Worm (Caenorhabditis elegans) whole organism, L1 larva: ENCODE measurements around the gene C34E10.9.

Experiments
- C16A3.4 ChIP-seq: fragments of 150-350 bp; optimal IDR thresholded peaks from 2 replicates; lab custom pipeline; 2014; ENCODE audit warnings: missing biosample characterization, missing genetic modification characterization
- F16B12.6 ChIP-seq: fragments of 150-350 bp; optimal IDR thresholded peaks from 2 replicates; lab custom pipeline; 2014; ENCODE audit warnings: missing biosample characterization, missing genetic modification characterization
- Y116A8C.19 ChIP-seq: sonication (generic microtip); optimal IDR thresholded peaks from 2 replicates; lab custom pipeline; 2016; ENCODE audit warnings: missing compliant biosample characterization, missing genetic modification characterization, borderline replicate concordance
- aha-1 ChIP-seq: fragments of 150-350 bp; optimal IDR thresholded peaks from 2 replicates; lab custom pipeline; 2014; ENCODE audit warnings: missing biosample characterization, missing genetic modification characterization
- alr-1 ChIP-seq: fragments of 200-800 bp; sonication (Bioruptor generic); optimal IDR thresholded peaks from 2 replicates; lab custom pipeline; 2018; ENCODE audit warnings: borderline replicate concordance, mild to moderate bottlenecking, missing genetic modification characterization, missing compliant biosample characterization
- aly-2 ChIP-seq: fragments of 150-350 bp; optimal IDR thresholded peaks from 2 replicates; lab custom pipeline; 2014; ENCODE audit warnings: missing biosample characterization, missing genetic modification characterization
- ama-1 ChIP-seq: fragments of 150-350 bp; optimal IDR thresholded peaks from 2 replicates; lab custom pipeline; 2014
- blmp-1 ChIP-seq: fragments of 150-350 bp; optimal IDR thresholded peaks from 2 replicates; lab custom pipeline; 2014; ENCODE audit warnings: missing biosample characterization, missing genetic modification characterization
- ceh-8 ChIP-seq: fragments of 200-800 bp; sonication (Bioruptor generic); optimal IDR thresholded peaks from 2 replicates; lab custom pipeline; 2018; ENCODE audit warnings: mild to moderate bottlenecking, missing genetic modification characterization, moderate library complexity, missing compliant biosample characterization
- ceh-82 ChIP-seq, 3 experiments: fragments of 150-350 bp in 1 of 3; sonication (generic microtip) in 2 of 3; optimal IDR thresholded peaks; 2 replicates each; lab custom pipeline; 2014 to 2017; ENCODE audit warnings: missing biosample characterization in 3 of 3, missing genetic modification characterization in 3 of 3
- ces-1 ChIP-seq: fragments of 150-350 bp; optimal IDR thresholded peaks from 2 replicates; lab custom pipeline; 2014; ENCODE audit warnings: missing biosample characterization, missing genetic modification reagents, missing genetic modification characterization
- dpl-1 ChIP-seq, 3 experiments: fragments of 150-350 bp in 2 of 3; sonication (generic microtip) in 1 of 3; optimal IDR thresholded peaks; 2 replicates each; lab custom pipeline; 2014 to 2017; ENCODE audit warnings: missing biosample characterization in 3 of 3, missing genetic modification characterization in 3 of 3, missing genetic modification reagents in 3 of 3
- efl-1 ChIP-seq, 4 experiments: fragments of 150-350 bp; optimal IDR thresholded peaks in 3 of 4; peaks in 1 of 4; 1 replicate in 1 of 4; 2 replicates in 3 of 4; lab custom pipeline; 2014; ENCODE audit warnings: missing biosample characterization in 2 of 4, missing genetic modification characterization in 2 of 4, missing genetic modification reagents in 2 of 4
- egl-13 ChIP-seq: sonication (generic microtip); optimal IDR thresholded peaks from 2 replicates; lab custom pipeline; 2016; ENCODE audit warnings: missing genotype, missing genetic modification reagents, missing genetic modification characterization, missing compliant biosample characterization
- egl-27 ChIP-seq, 2 experiments: fragments of 150-350 bp in 1 of 2; sonication (generic microtip); optimal IDR thresholded peaks; 3 replicates each; lab custom pipeline; 2017 to 2018; ENCODE audit warnings: missing biosample characterization in 2 of 2, missing genetic modification characterization in 2 of 2, missing genetic modification reagents in 2 of 2
- elt-2 ChIP-seq: sonication (generic microtip); optimal IDR thresholded peaks from 2 replicates; lab custom pipeline; 2016; ENCODE audit warnings: missing genetic modification characterization, mild to moderate bottlenecking, inconsistent platforms, missing compliant biosample characterization, missing genetic modification reagents
- elt-3 ChIP-seq, 6 experiments: fragments of 150-350 bp in 1 of 6; sonication (generic microtip); optimal IDR thresholded peaks; 2 replicates each; lab custom pipeline; 2017 to 2018; ENCODE audit warnings: missing biosample characterization in 6 of 6, missing genetic modification characterization in 6 of 6, inconsistent platforms in 1 of 6
- fkh-4 ChIP-seq: sonication (generic microtip); optimal IDR thresholded peaks from 2 replicates; lab custom pipeline; 2016; ENCODE audit warnings: missing compliant biosample characterization, missing genetic modification characterization, borderline replicate concordance
- fkh-8 ChIP-seq: sonication (generic microtip); optimal IDR thresholded peaks from 2 replicates; lab custom pipeline; 2016; ENCODE audit warnings: mild to moderate bottlenecking, missing genetic modification characterization, missing compliant biosample characterization
- grh-1 ChIP-seq: fragments of 200-800 bp; sonication (Bioruptor generic); IDR thresholded peaks from 2 replicates; pipeline ENCODE4 v1.3.6; 2022; ENCODE audit warnings: missing genetic modification reagents, missing genetic modification characterization, missing compliant biosample characterization
- irx-1 ChIP-seq: sonication (generic microtip); optimal IDR thresholded peaks from 2 replicates; lab custom pipeline; 2016; ENCODE audit warnings: missing genetic modification characterization, missing compliant biosample characterization
- lin-13 ChIP-seq: fragments of 150-350 bp; optimal IDR thresholded peaks from 2 replicates; lab custom pipeline; 2014; ENCODE audit warnings: missing biosample characterization, missing genetic modification reagents, missing genetic modification characterization
- lin-14 ChIP-seq: fragments of 200-800 bp; sonication (Bioruptor generic); optimal IDR thresholded peaks from 2 replicates; lab custom pipeline; 2018; ENCODE audit warnings: mild to moderate bottlenecking, missing genetic modification characterization, moderate library complexity, missing compliant biosample characterization
- lin-15B ChIP-seq: fragments of 150-350 bp; sonication (generic microtip); optimal IDR thresholded peaks from 3 replicates; lab custom pipeline; 2014; ENCODE audit warnings: missing biosample characterization, missing genetic modification characterization
- lin-35 ChIP-seq, 2 experiments: fragments of 150-350 bp; optimal IDR thresholded peaks; 2 replicates each; lab custom pipeline; 2014; ENCODE audit warnings: missing biosample characterization in 2 of 2, missing genetic modification characterization in 2 of 2, missing genetic modification reagents in 2 of 2
- lsy-2 ChIP-seq, 2 experiments: fragments of 150-350 bp; optimal IDR thresholded peaks; 2 replicates each; lab custom pipeline; 2014; ENCODE audit warnings: missing biosample characterization in 2 of 2, missing genetic modification characterization in 2 of 2
- mab-9 ChIP-seq: fragments of 200-800 bp; sonication (Bioruptor generic); IDR thresholded peaks from 2 replicates; pipeline ENCODE4 v1.3.6; 2022; ENCODE audit warnings: missing genetic modification reagents, missing genetic modification characterization, missing compliant biosample characterization
- mef-2 ChIP-seq: fragments of 150-350 bp; optimal IDR thresholded peaks from 2 replicates; lab custom pipeline; 2014; ENCODE audit warnings: missing biosample characterization, missing genetic modification characterization
- nhr-11 ChIP-seq: fragments of 150-350 bp; optimal IDR thresholded peaks from 2 replicates; lab custom pipeline; 2014; ENCODE audit warnings: missing biosample characterization, missing genetic modification characterization
- nhr-12 ChIP-seq: sonication (generic microtip); optimal IDR thresholded peaks from 2 replicates; lab custom pipeline; 2017; ENCODE audit warnings: missing biosample characterization, missing genetic modification characterization
- nhr-19 ChIP-seq: fragments of 200-800 bp; sonication (Bioruptor generic); conservative IDR thresholded peaks from 2 replicates; pipeline ENCODE4 v1.3.6; 2022; ENCODE audit warnings: missing genetic modification characterization, missing compliant biosample characterization
- nhr-20 ChIP-seq: sonication (generic microtip); optimal IDR thresholded peaks from 2 replicates; lab custom pipeline; 2016; ENCODE audit warnings: mild to moderate bottlenecking, missing genetic modification characterization, missing compliant biosample characterization
- nhr-237 ChIP-seq: fragments of 150-350 bp; optimal IDR thresholded peaks from 2 replicates; lab custom pipeline; 2014; ENCODE audit warnings: missing biosample characterization, missing genetic modification characterization
- nhr-71 ChIP-seq: sonication (generic microtip); optimal IDR thresholded peaks from 2 replicates; lab custom pipeline; 2016; ENCODE audit warnings: mild to moderate bottlenecking, missing genetic modification characterization, moderate library complexity, missing compliant biosample characterization
- nhr-76 ChIP-seq: sonication (generic microtip); optimal IDR thresholded peaks from 2 replicates; lab custom pipeline; 2017; ENCODE audit warnings: missing biosample characterization, missing genetic modification characterization
- nhr-77 ChIP-seq: fragments of 150-350 bp; optimal IDR thresholded peaks from 2 replicates; lab custom pipeline; 2014; ENCODE audit warnings: missing biosample characterization, missing genetic modification characterization
- nhr-84 ChIP-seq: sonication (generic microtip); optimal IDR thresholded peaks from 2 replicates; lab custom pipeline; 2017; ENCODE audit warnings: missing biosample characterization, missing genetic modification characterization
- nhr-85 ChIP-seq: sonication (generic microtip); peaks from one replicate; lab custom pipeline; 2016; ENCODE audit warnings: missing genetic modification characterization, inconsistent platforms, missing compliant biosample characterization
- nhr-90 ChIP-seq: sonication (generic microtip); optimal IDR thresholded peaks from 2 replicates; lab custom pipeline; 2016; ENCODE audit warnings: mild to moderate bottlenecking, missing genetic modification characterization, missing compliant biosample characterization; ENCODE audit not compliant: poor library complexity
- rnt-1 ChIP-seq: sonication (generic microtip); optimal IDR thresholded peaks from 2 replicates; lab custom pipeline; 2016; ENCODE audit warnings: mild to moderate bottlenecking, missing genetic modification characterization, moderate library complexity, missing compliant biosample characterization
- snu-23 ChIP-seq: sonication (generic microtip); optimal IDR thresholded peaks from 2 replicates; lab custom pipeline; 2016; ENCODE audit warnings: missing genetic modification characterization, missing compliant biosample characterization
- sox-4 ChIP-seq: sonication (generic microtip); optimal IDR thresholded peaks from 2 replicates; lab custom pipeline; 2016; ENCODE audit warnings: missing genetic modification characterization, missing compliant biosample characterization
- tlp-1 ChIP-seq: fragments of 150-350 bp; optimal IDR thresholded peaks from 2 replicates; lab custom pipeline; 2014; ENCODE audit warnings: missing biosample characterization, missing genetic modification characterization
- unc-30 ChIP-seq: sonication (generic microtip); optimal IDR thresholded peaks from 2 replicates; lab custom pipeline; 2017; ENCODE audit warnings: missing biosample characterization, missing genetic modification characterization
- unc-62 ChIP-seq: fragments of 150-350 bp; optimal IDR thresholded peaks from 2 replicates; lab custom pipeline; 2014; ENCODE audit warnings: missing biosample characterization, missing genetic modification reagents, missing genetic modification characterization
- unc-86 ChIP-seq: sonication (generic microtip); optimal IDR thresholded peaks from 2 replicates; lab custom pipeline; 2016; ENCODE audit warnings: missing genetic modification characterization, missing compliant biosample characterization
- xbp-1 ChIP-seq: sonication (generic microtip); optimal IDR thresholded peaks from 2 replicates; lab custom pipeline; 2016; ENCODE audit warnings: missing genetic modification characterization, missing compliant biosample characterization
- zip-4 ChIP-seq: fragments of 200-800 bp; sonication (Bioruptor generic); optimal IDR thresholded peaks from 2 replicates; lab custom pipeline; 2018; ENCODE audit warnings: mild to moderate bottlenecking, missing genetic modification characterization, moderate library complexity, missing compliant biosample characterization
- ztf-4 ChIP-seq: fragments of 150-350 bp; optimal IDR thresholded peaks from 2 replicates; lab custom pipeline; 2014; ENCODE audit warnings: missing biosample characterization, missing genetic modification characterization

The C34E10.9 gene

DNA sequence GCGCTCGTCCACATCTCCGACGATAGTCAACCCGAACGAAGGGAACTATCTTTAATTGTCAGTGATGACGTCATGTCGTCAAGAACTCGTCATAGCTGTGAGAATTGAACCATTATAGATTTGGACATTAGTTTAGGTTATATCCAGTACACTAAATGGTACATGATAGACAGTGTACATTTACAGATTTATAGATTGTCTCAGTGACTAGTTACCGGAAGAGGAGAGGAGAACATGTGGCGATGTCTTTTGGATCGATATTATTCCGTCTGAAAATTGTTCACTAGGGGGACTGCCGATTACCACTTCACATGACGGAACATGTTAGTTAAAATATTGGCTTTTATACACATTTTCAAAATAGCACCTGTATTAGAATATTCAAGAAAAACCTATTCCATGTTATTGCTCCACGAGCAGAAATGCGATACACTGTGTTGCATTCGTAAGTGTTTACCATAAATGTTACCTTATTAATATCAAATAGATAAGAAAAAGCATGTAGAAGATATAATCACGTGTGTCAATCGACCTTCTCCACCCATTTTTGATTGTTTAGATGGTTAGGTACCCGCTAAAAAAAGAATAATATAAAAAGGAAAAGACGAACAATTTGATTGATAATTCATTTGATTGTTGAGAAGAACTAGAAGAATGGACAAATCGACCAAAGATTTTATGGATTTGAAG, 4.2 kb upstream of the C34E10.9 start, which contains the start of gene ZC395.5:
Gene ZC395.5 (plus strand): TSS at position 632 of the 690 bp plus-strand sequence.
- TF ChIP-seq irx-1 (tag; lab: Kevin White, UChicago): no peak
- no peak for TF ChIP-seq sox-4 (tag; lab: Kevin White, UChicago)
- TF ChIP-seq nhr-237 (tag; lab: Kevin White, UChicago): no peak
- peak; percentile 16 for TF ChIP-seq blmp-1 (tag; lab: Kevin White, UChicago)
- TF ChIP-seq snu-23 (GFP tag; lab: Kevin White, UChicago): peak; percentile 8
- TF ChIP-seq ztf-4 (tag; lab: Kevin White, UChicago): no peak
- TF ChIP-seq unc-30 (tag; lab: Kevin White, UChicago): no peak
- no peak for TF ChIP-seq lin-15B
- TF ChIP-seq dpl-1 (GFP tag; optimal IDR thresholded peaks at IDR 0.05; lab: Kevin White, UChicago): no peak
- TF ChIP-seq xbp-1: no peak
- TF ChIP-seq nhr-20 (tag; lab: Kevin White, UChicago): peak; percentile 28
- no peak for TF ChIP-seq nhr-76 (tag; lab: Kevin White, UChicago)
- peak; percentile 14 for TF ChIP-seq nhr-90 (tag; lab: Kevin White, UChicago)
- no peak for TF ChIP-seq elt-3 (tag; optimal IDR thresholded peaks at IDR 0.05; lab: Kevin White, UChicago)
- no peak for TF ChIP-seq zip-4 (GFP tag; lab: Kevin White, UChicago)
- TF ChIP-seq aha-1: no peak
- no peak for TF ChIP-seq lin-13 (GFP tag; lab: Kevin White, UChicago)
- TF ChIP-seq C16A3.4 (tag; lab: Kevin White, UChicago): no peak
- TF ChIP-seq nhr-85 (tag; lab: Kevin White, UChicago): no peak
- no peak for TF ChIP-seq nhr-84 (tag; lab: Kevin White, UChicago)
- TF ChIP-seq grh-1 (GFP tag; lab: Robert Waterston, UW): no peak
- TF ChIP-seq egl-27 (tag; optimal IDR thresholded peaks at IDR 0.05; lab: Kevin White, UChicago): no peak
- peak in 1 of 2 experiments; percentile 24 for TF ChIP-seq lsy-2 (tag; optimal IDR thresholded peaks at IDR 0.05; lab: Kevin White, UChicago)
- TF ChIP-seq rnt-1: no peak
- no peak for TF ChIP-seq efl-1 (optimal IDR thresholded peaks at IDR 0.05; lab: Kevin White, UChicago)
- TF ChIP-seq efl-1 (GFP tag; optimal IDR thresholded peaks at IDR 0.05 in 1 of 2; lab: Kevin White, UChicago): peak in 1 of 2 experiments; percentile 52
- TF ChIP-seq nhr-12 (tag; lab: Kevin White, UChicago): no peak
- no peak for TF ChIP-seq F16B12.6
- no peak for TF ChIP-seq tlp-1 (tag; lab: Kevin White, UChicago)
- TF ChIP-seq mef-2 (tag; lab: Kevin White, UChicago): no peak
- TF ChIP-seq nhr-19 (GFP tag; lab: Robert Waterston, UW): no peak
- peak in 1 of 2 experiments; percentile 34 for TF ChIP-seq lin-35 (GFP tag; optimal IDR thresholded peaks at IDR 0.05; lab: Kevin White, UChicago)
- peak; percentile 69 for TF ChIP-seq elt-2 (tag; lab: Kevin White, UChicago)
- TF ChIP-seq aly-2 (tag; lab: Kevin White, UChicago): no peak
- no peak for TF ChIP-seq ama-1 (lab: Kevin White, UChicago)

DNA sequence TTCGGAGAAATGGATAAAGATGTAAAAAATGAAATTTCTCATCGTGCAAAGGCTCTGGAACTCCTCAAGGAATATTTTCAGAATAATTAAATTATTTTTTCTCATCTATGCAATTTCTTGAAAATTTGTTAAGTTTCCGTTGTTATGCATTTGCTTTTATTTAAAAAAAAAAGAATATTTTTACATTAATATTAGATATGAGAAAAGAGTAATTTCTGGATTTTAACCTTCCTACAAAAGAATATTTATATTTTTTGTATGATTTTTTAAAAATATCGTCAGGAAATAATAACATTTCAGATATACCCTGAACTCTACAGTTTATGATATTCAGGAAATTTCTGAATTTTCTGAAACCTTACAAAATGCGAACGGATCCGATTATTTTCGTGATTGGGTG, 1.6 kb upstream of the C34E10.9 start, which contains the start of gene gro-1:
Gene gro-1 (plus strand): TSS at position 301 of the 400 bp plus-strand sequence.
- TF ChIP-seq lin-14 (no peak), F16B12.6 (no peak), nhr-71 (no peak), nhr-11 (tag; lab: Kevin White, UChicago) (no peak), ces-1 (GFP tag; lab: Kevin White, UChicago) (no peak), aha-1 (no peak)

DNA sequence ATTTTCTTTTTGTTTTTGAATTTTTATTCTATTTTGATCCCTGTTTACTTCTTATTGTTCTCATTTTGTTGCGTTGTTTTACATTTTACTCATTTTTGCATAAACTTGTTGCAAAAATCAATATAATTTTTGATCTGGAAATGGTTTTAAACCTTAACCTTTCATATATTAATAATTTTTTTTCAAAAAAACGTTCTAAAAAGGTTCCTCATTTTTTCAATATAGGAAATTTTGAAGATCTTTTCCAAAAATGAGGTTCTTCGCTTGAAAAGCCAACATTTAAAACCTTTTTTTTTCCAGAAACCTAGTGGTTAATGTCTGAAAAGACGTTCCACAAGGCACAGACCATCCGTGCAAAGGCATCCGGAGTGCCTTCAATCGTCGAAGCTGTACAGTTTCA, 2.8 kb downstream of the C34E10.9 start, which contains the start of gene gop-3:
Gene gop-3 (plus strand): TSS at position 301 of the 400 bp plus-strand sequence.
- TF ChIP-seq fkh-4 (no peak), tlp-1 (tag; lab: Kevin White, UChicago) (no peak), unc-62 (GFP tag; lab: Kevin White, UChicago) (no peak), efl-1 (optimal IDR thresholded peaks at IDR 0.05; lab: Kevin White, UChicago) (no peak), efl-1 (GFP tag; optimal IDR thresholded peaks at IDR 0.05 in 1 of 2; lab: Kevin White, UChicago) (no peak), egl-13 (tag; lab: Kevin White, UChicago) (no peak), ceh-82 (tag; optimal IDR thresholded peaks at IDR 0.05; lab: Kevin White, UChicago) (no peak), mab-9 (no peak), blmp-1 (tag; lab: Kevin White, UChicago) (no peak), fkh-8 (no peak), Y116A8C.19 (no peak), ceh-8 (no peak), alr-1 (tag; lab: Kevin White, UChicago) (no peak), nhr-77 (no peak), snu-23 (GFP tag; lab: Kevin White, UChicago) (no peak), unc-86 (tag; lab: Kevin White, UChicago) (no peak)
